Fruit fly (Drosophila melanogaster): ENCODE measurements around the gene lok.

- TF ChIP-seq h (optimal IDR thresholded peaks at IDR 0.05) (no peak), Myc (optimal IDR thresholded peaks at IDR 0.05) (no peak), ttk (optimal IDR thresholded peaks at IDR 0.05) (no peak), psq (optimal IDR thresholded peaks at IDR 0.05) (no peak), insv (optimal IDR thresholded peaks at IDR 0.05) (no peak)
Observed at dm6 chr2L:20082155-20082964, 21.1 kb downstream of the lok start.
